Worm (Caenorhabditis elegans): ENCODE data around the gene R10D12.1.

DNA sequence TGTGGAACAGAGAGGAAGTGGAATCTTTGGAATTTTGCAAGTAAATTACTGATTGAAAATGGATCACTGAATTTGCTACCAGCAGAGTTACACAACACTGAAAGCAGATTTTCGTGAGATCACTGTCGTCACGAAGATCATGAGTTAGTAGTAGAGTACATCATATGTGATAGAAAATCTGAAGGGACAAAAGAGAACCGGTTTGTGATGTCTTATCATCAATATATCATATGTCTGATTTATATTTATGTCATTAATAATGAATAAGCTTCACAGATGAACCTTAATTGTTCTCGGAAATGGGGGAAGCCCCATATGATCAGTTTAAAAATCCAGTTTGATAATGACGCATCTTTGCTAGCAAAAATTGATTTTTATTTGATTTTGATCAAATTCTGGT lies 1.6 kb upstream of the R10D12.1 start:
- TF ChIP-seq rec-8 (tag; optimal IDR thresholded peaks at IDR 0.05) (no peak), nfyb-1 (GFP tag; IDR thresholded peaks at IDR 0.05) (no peak), attf-6 (GFP tag; IDR thresholded peaks at IDR 0.05) (no peak), Y56A3A.18 (GFP tag; IDR thresholded peaks at IDR 0.05) (no peak), unc-130 (GFP tag; optimal IDR thresholded peaks at IDR 0.05) (no peak), madf-10 (tag; optimal IDR thresholded peaks at IDR 0.05) (no peak), F10E7.11 (tag; optimal IDR thresholded peaks at IDR 0.05) (no peak), lin-26 (GFP tag; IDR thresholded peaks at IDR 0.05) (no peak), hsf-1 (GFP tag; IDR thresholded peaks at IDR 0.05) (no peak), lin-54 (GFP tag; optimal IDR thresholded peaks at IDR 0.05) (no peak), ama-1 (optimal IDR thresholded peaks at IDR 0.05) (no peak), ama-1 (GFP tag; optimal IDR thresholded peaks at IDR 0.05) (no peak), unc-62 (GFP tag; optimal IDR thresholded peaks at IDR 0.05) (no peak), egl-18 (GFP tag; IDR thresholded peaks at IDR 0.05) (no peak)
